Worm (Caenorhabditis elegans) whole organism, L3 larva: ENCODE results near the gene C45B11.6.
A peak's percentile ranks its signal among the peaks of the same experiment; 100 is the strongest.

Experiments used
- R02D3.7 ChIP-seq: fragments of 150-350 bp; optimal IDR thresholded peaks from 2 replicates; lab custom pipeline; 2014; ENCODE audit warnings: missing biosample characterization, missing genetic modification characterization
- ZK546.5 ChIP-seq: sonication (generic microtip); optimal IDR thresholded peaks from 2 replicates; lab custom pipeline; 2017; ENCODE audit warnings: missing biosample characterization, missing genetic modification characterization
- ama-1 ChIP-seq: fragments of 150-350 bp; optimal IDR thresholded peaks from 2 replicates; lab custom pipeline; 2018
- ceh-16 ChIP-seq: sonication (generic microtip); optimal IDR thresholded peaks from 2 replicates; lab custom pipeline; 2017; ENCODE audit warnings: missing biosample characterization, missing genetic modification characterization
- ceh-28 ChIP-seq: fragments of 150-350 bp; optimal IDR thresholded peaks from 2 replicates; lab custom pipeline; 2014; ENCODE audit warnings: missing biosample characterization, missing genetic modification reagents, missing genetic modification characterization
- ceh-82 ChIP-seq: fragments of 150-350 bp; optimal IDR thresholded peaks from 2 replicates; lab custom pipeline; 2014; ENCODE audit warnings: missing biosample characterization, missing genetic modification characterization
- egl-27 ChIP-seq: sonication (generic microtip); optimal IDR thresholded peaks from 4 replicates; lab custom pipeline; 2017; ENCODE audit warnings: missing biosample characterization, missing genetic modification reagents, missing genetic modification characterization
- elt-1 ChIP-seq: fragments of 150-350 bp; optimal IDR thresholded peaks from 2 replicates; lab custom pipeline; 2014; ENCODE audit warnings: missing biosample characterization, missing genetic modification characterization
- elt-2 ChIP-seq: sonication (generic microtip); optimal IDR thresholded peaks from 2 replicates; lab custom pipeline; 2016; ENCODE audit warnings: missing genetic modification reagents, mild to moderate bottlenecking, missing genetic modification characterization, missing compliant biosample characterization
- elt-3 ChIP-seq, 3 experiments: fragments of 150-350 bp in 1 of 3; sonication (generic microtip) in 2 of 3; optimal IDR thresholded peaks; 2 replicates in 2 of 3; 4 replicates in 1 of 3; lab custom pipeline; 2014 to 2017; ENCODE audit warnings: missing biosample characterization in 3 of 3, missing genetic modification characterization in 3 of 3
- eor-1 ChIP-seq, 2 experiments: fragments of 150-350 bp; optimal IDR thresholded peaks; 2 replicates each; lab custom pipeline; 2014 to 2018; ENCODE audit warnings: missing biosample characterization in 2 of 2, missing genetic modification characterization in 2 of 2
- fkh-10 ChIP-seq: sonication (generic microtip); optimal IDR thresholded peaks from 2 replicates; lab custom pipeline; 2017; ENCODE audit warnings: missing biosample characterization, missing genetic modification reagents, missing genetic modification characterization
- fkh-2 ChIP-seq: fragments of 150-350 bp; optimal IDR thresholded peaks from 2 replicates; lab custom pipeline; 2014; ENCODE audit warnings: missing biosample characterization, missing genetic modification reagents, missing genetic modification characterization
- hmg-11 ChIP-seq: sonication (generic microtip); optimal IDR thresholded peaks from 2 replicates; lab custom pipeline; 2016; ENCODE audit warnings: missing genetic modification characterization, missing compliant biosample characterization
- lin-39 ChIP-seq: fragments of 150-350 bp; optimal IDR thresholded peaks from 2 replicates; lab custom pipeline; 2018; ENCODE audit warnings: missing biosample characterization, missing genetic modification reagents, missing genetic modification characterization
- lsy-12 ChIP-seq: sonication (generic microtip); optimal IDR thresholded peaks from 2 replicates; lab custom pipeline; 2016; ENCODE audit warnings: mild to moderate bottlenecking, missing genetic modification characterization, missing compliant biosample characterization
- mdl-1 ChIP-seq: fragments of 150-350 bp; optimal IDR thresholded peaks from 2 replicates; lab custom pipeline; 2014; ENCODE audit warnings: missing biosample characterization, missing genetic modification characterization
- mml-1 ChIP-seq: fragments of 150-350 bp; sonication (generic microtip); optimal IDR thresholded peaks from 3 replicates; lab custom pipeline; 2014; ENCODE audit warnings: missing biosample characterization, missing genetic modification characterization
- nfya-1 ChIP-seq: sonication (generic microtip); optimal IDR thresholded peaks from 2 replicates; lab custom pipeline; 2017; ENCODE audit warnings: missing genetic modification characterization, mild to moderate bottlenecking, missing compliant biosample characterization, antibody characterized with exemption, moderate library complexity; ENCODE audit not compliant: insufficient read depth
- nhr-11 ChIP-seq: fragments of 150-350 bp; optimal IDR thresholded peaks from 2 replicates; lab custom pipeline; 2014; ENCODE audit warnings: missing biosample characterization, missing genetic modification characterization
- nhr-12 ChIP-seq: fragments of 150-350 bp; optimal IDR thresholded peaks from 2 replicates; lab custom pipeline; 2014; ENCODE audit warnings: missing biosample characterization, missing genetic modification characterization
- nhr-23 ChIP-seq: fragments of 150-350 bp; optimal IDR thresholded peaks from 2 replicates; lab custom pipeline; 2014; ENCODE audit warnings: missing biosample characterization, missing genetic modification reagents, missing genetic modification characterization
- nhr-25 ChIP-seq: sonication (generic microtip); optimal IDR thresholded peaks from 2 replicates; lab custom pipeline; 2017; ENCODE audit warnings: missing biosample characterization, missing genetic modification characterization
- nhr-28 ChIP-seq: fragments of 150-350 bp; optimal IDR thresholded peaks from 2 replicates; lab custom pipeline; 2014; ENCODE audit warnings: missing biosample characterization, missing genetic modification characterization
- nhr-67 ChIP-seq: fragments of 150-350 bp; optimal IDR thresholded peaks from 2 replicates; lab custom pipeline; 2014; ENCODE audit warnings: missing biosample characterization, missing genetic modification characterization
- nhr-76 ChIP-seq: fragments of 150-350 bp; sonication (generic microtip); optimal IDR thresholded peaks from 5 replicates; lab custom pipeline; 2014; ENCODE audit warnings: missing biosample characterization, missing genetic modification characterization
- nhr-77 ChIP-seq: fragments of 150-350 bp; optimal IDR thresholded peaks from 2 replicates; lab custom pipeline; 2014; ENCODE audit warnings: missing biosample characterization, missing genetic modification characterization
- pqm-1 ChIP-seq: fragments of 150-350 bp; optimal IDR thresholded peaks from 2 replicates; lab custom pipeline; 2017; ENCODE audit warnings: missing biosample characterization, missing genetic modification characterization, inconsistent platforms
- sea-2 ChIP-seq: fragments of 150-350 bp; sonication (generic microtip); optimal IDR thresholded peaks from 4 replicates; lab custom pipeline; 2014; ENCODE audit warnings: missing biosample characterization, missing genetic modification reagents, missing genetic modification characterization
- skn-1 ChIP-seq: fragments of 150-350 bp; optimal IDR thresholded peaks from 2 replicates; lab custom pipeline; 2014; ENCODE audit warnings: missing biosample characterization, missing genetic modification characterization
- snpc-4 ChIP-seq: fragments of 150-350 bp; optimal IDR thresholded peaks from 2 replicates; lab custom pipeline; 2014; ENCODE audit warnings: missing biosample characterization, missing genetic modification characterization
- unc-39 ChIP-seq: sonication (generic microtip); optimal IDR thresholded peaks from 4 replicates; lab custom pipeline; 2017; ENCODE audit warnings: missing biosample characterization, missing genetic modification characterization
- zag-1 ChIP-seq: fragments of 150-350 bp; optimal IDR thresholded peaks from 2 replicates; lab custom pipeline; 2014; ENCODE audit warnings: missing biosample characterization, missing genetic modification characterization
- ztf-11 ChIP-seq: fragments of 150-350 bp; optimal IDR thresholded peaks from 2 replicates; lab custom pipeline; 2014; ENCODE audit warnings: missing biosample characterization, missing genetic modification characterization
- ztf-4 ChIP-seq: fragments of 150-350 bp; optimal IDR thresholded peaks from 2 replicates; lab custom pipeline; 2014; ENCODE audit warnings: missing biosample characterization, missing genetic modification characterization

Gene C45B11.6

DNA sequence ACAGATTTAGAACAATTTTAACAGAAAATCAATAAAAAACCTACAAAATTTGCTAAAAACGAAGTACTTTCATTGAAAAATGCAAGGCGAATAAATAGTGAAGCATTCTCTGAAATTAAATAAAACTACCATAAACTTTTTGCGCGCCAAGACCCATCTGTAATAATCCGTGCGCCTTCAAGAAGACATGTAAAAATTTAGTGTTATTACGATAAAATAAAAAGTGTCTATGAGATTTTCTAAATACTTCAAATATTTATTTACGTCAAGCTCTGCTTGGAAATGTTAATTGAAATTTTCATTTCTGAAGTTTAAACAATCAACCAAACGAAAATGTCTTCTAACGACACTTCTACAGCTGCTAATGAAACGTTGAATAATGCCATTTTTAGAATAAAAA lies 3.8 kb upstream of the C45B11.6 start, which contains the start of gene C45B11.9:
Gene C45B11.9 (plus strand): TSS at position 301 of the 400 bp plus-strand sequence.
- TF ChIP-seq snpc-4 (tag; lab: Kevin White, UChicago) (no peak), R02D3.7 (tag; lab: Kevin White, UChicago) (no peak), nhr-23 (no peak), unc-39 (tag; lab: Kevin White, UChicago) (no peak), nhr-76 (tag; lab: Kevin White, UChicago) (no peak), nhr-12 (tag; lab: Kevin White, UChicago) (no peak), ama-1 (lab: Kevin White, UChicago) (no peak), ceh-82 (tag; lab: Kevin White, UChicago) (no peak), elt-1 (tag; lab: Kevin White, UChicago) (no peak), mdl-1 (tag; lab: Kevin White, UChicago) (no peak), ZK546.5 (no peak), skn-1 (tag; lab: Kevin White, UChicago) (no peak), pqm-1 (tag; lab: Kevin White, UChicago) (no peak), zag-1 (tag; lab: Kevin White, UChicago) (no peak), eor-1 (tag; optimal IDR thresholded peaks at IDR 0.05; lab: Kevin White, UChicago) (no peak), fkh-2 (tag; lab: Kevin White, UChicago) (no peak), nhr-77 (no peak)

ce11 chrV:11040473-11040872 lies 3.4 kb upstream of the C45B11.6 start, which contains the start of gene C45B11.8:
C45B11.8 (plus strand) TSS chrV:11040773.
- TF ChIP-seq ztf-11 (no peak), nhr-28 (no peak), eor-1 (tag; optimal IDR thresholded peaks at IDR 0.05; lab: Kevin White, UChicago) (no peak), ceh-82 (tag; lab: Kevin White, UChicago) (no peak), unc-39 (tag; lab: Kevin White, UChicago) (no peak), R02D3.7 (tag; lab: Kevin White, UChicago) (no peak), nhr-77 (no peak), egl-27 (tag; lab: Kevin White, UChicago) (no peak), ztf-4 (tag; lab: Kevin White, UChicago) (no peak), nhr-67 (no peak), fkh-2 (tag; lab: Kevin White, UChicago) (no peak), nhr-11 (tag; lab: Kevin White, UChicago) (no peak)

ce11 chrV:11041499-11041898 lies 2.4 kb upstream of the C45B11.6 start, which contains the start of gene C45B11.5:
C45B11.5 (plus strand) TSS chrV:11041799.
- TF ChIP-seq lsy-12 (tag; lab: Kevin White, UChicago) (no peak), ztf-11 (no peak), nhr-67 (no peak), egl-27 (tag; lab: Kevin White, UChicago) (no peak), sea-2 (GFP tag; lab: Kevin White, UChicago) (no peak), snpc-4 (tag; lab: Kevin White, UChicago) (no peak), fkh-10 (no peak), skn-1 (tag; lab: Kevin White, UChicago) (no peak), hmg-11 (tag; lab: Kevin White, UChicago) (no peak), R02D3.7 (tag; lab: Kevin White, UChicago) (no peak), nhr-25 (tag; lab: Kevin White, UChicago) (no peak), elt-3 (tag; optimal IDR thresholded peaks at IDR 0.05; lab: Kevin White, UChicago) (no peak), nfya-1 (tag; lab: Kevin White, UChicago) (no peak), lin-39 (tag; lab: Kevin White, UChicago) (no peak), ceh-16 (no peak), ceh-28 (tag; lab: Kevin White, UChicago) (no peak), zag-1 (tag; lab: Kevin White, UChicago) (no peak)

ce11 chrV:11042538-11042937 lies 1.3 kb upstream of the C45B11.6 start, which contains the start of gene C45B11.2:
C45B11.2 (plus strand) TSS chrV:11042710.
- TF ChIP-seq nhr-25 (tag; lab: Kevin White, UChicago) (no peak), ceh-82 (tag; lab: Kevin White, UChicago) (no peak), zag-1 (tag; lab: Kevin White, UChicago) (no peak), mml-1 (no peak)

ce11 chrV:11046730-11047129 lies 2.9 kb downstream of the C45B11.6 start, which contains the start of gene dhs-18:
dhs-18 (minus strand) TSS chrV:11046833.
- TF ChIP-seq pqm-1 (tag; lab: Kevin White, UChicago) (peak; percentile 83), elt-2 (peak; percentile 72), nhr-67 (no peak)
- TF ChIP-seq, all 47 proteins: peak for 2
